Worm (Caenorhabditis elegans): ENCODE results near the gene dld-1.

- TF ChIP-seq unc-39 (tag; optimal IDR thresholded peaks at IDR 0.05), result no peak
- no peak for TF ChIP-seq peb-1 (tag; optimal IDR thresholded peaks at IDR 0.05)
- no peak for TF ChIP-seq ztf-11 (tag; optimal IDR thresholded peaks at IDR 0.05)
- TF ChIP-seq blmp-1 (tag; optimal IDR thresholded peaks at IDR 0.05; ENCODE audit: insufficient read depth), result no peak
- TF ChIP-seq fos-1 (tag; optimal IDR thresholded peaks at IDR 0.05), result no peak
- no peak for TF ChIP-seq unc-62 (GFP tag; optimal IDR thresholded peaks at IDR 0.05)
- no peak for TF ChIP-seq nhr-129 (tag; optimal IDR thresholded peaks at IDR 0.05)
- TF ChIP-seq R02D3.7 (tag; optimal IDR thresholded peaks at IDR 0.05), result no peak
- TF ChIP-seq egl-27 (tag; optimal IDR thresholded peaks at IDR 0.05), result no peak
- TF ChIP-seq mdl-1 (tag; optimal IDR thresholded peaks at IDR 0.05), result no peak
Measured at ce11 chrIV:14495474-14495873, 31.2 kb downstream of the dld-1 start.

Data from whole organism, L2 larva.